Worm (Caenorhabditis elegans): ENCODE results near the gene T09F5.2.

DNA sequence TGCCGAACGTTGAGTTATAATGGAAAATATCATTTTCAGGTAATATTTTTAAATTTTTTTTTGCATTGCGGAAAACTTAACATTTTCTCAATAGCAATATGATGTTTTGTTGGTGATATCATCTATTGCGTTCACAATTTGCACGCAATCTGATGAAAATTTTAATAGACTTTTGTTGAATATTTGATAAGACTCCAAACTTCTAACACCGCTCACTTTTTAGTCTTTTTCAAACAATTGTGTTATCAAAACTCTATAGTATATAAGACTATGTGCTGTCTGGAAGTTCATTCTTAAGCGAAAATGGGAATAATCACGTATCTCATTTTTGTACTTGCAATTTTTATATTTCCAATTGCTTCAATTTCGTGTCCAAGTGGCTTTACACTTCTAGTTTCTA, 24.7 kb downstream of the T09F5.2 start, which contains the start of gene clec-47:
- no peak for TF ChIP-seq ama-1 (optimal IDR thresholded peaks at IDR 0.05)
- no peak for TF ChIP-seq sea-1 (GFP tag; conservative IDR thresholded peaks at IDR 0.05)
- no peak for TF ChIP-seq hmbx-1 (tag; optimal IDR thresholded peaks at IDR 0.05)
- TF ChIP-seq hmg-4 (GFP tag; optimal IDR thresholded peaks at IDR 0.05), result no peak
- no peak for TF ChIP-seq flt-1 (GFP tag; IDR thresholded peaks at IDR 0.05)
- TF ChIP-seq hnd-1 (tag; optimal IDR thresholded peaks at IDR 0.05), result no peak
